Worm (Caenorhabditis elegans) whole organism, young adult: ENCODE measurements around the gene dhs-14.

Experiments used
- B0019.2 ChIP-seq: fragments of 200-800 bp; sonication (Bioruptor generic); conservative IDR thresholded peaks from 2 replicates; pipeline ENCODE4 v1.3.6; 2022; ENCODE audit warnings: missing genetic modification reagents, missing genetic modification characterization, missing compliant biosample characterization
- F33H1.4 ChIP-seq: fragments of 200-800 bp; sonication (Bioruptor generic); IDR thresholded peaks from 2 replicates; pipeline ENCODE4 v1.3.6; 2022; ENCODE audit warnings: missing genetic modification reagents, missing genetic modification characterization, missing compliant biosample characterization
- F39B2.1 ChIP-seq: fragments of 200-800 bp; sonication (Bioruptor generic); IDR thresholded peaks from 2 replicates; pipeline ENCODE4 v1.3.6; 2022; ENCODE audit warnings: missing genetic modification reagents, missing genetic modification characterization, missing compliant biosample characterization
- F52B5.7 ChIP-seq: sonication (generic microtip); optimal IDR thresholded peaks from 2 replicates; lab custom pipeline; 2016; ENCODE audit warnings: mild to moderate bottlenecking, missing genetic modification characterization, missing compliant biosample characterization
- F57C9.4 ChIP-seq: sonication (generic microtip); optimal IDR thresholded peaks from 2 replicates; lab custom pipeline; 2017; ENCODE audit warnings: mild to moderate bottlenecking, missing genetic modification characterization, missing compliant biosample characterization
- T26A5.8 ChIP-seq: sonication (generic microtip); optimal IDR thresholded peaks from 2 replicates; lab custom pipeline; 2016; ENCODE audit warnings: missing genetic modification characterization, missing compliant biosample characterization
- Y53G8AR.9 ChIP-seq: fragments of 200-800 bp; sonication (Bioruptor generic); conservative IDR thresholded peaks from 2 replicates; pipeline ENCODE4 v1.3.6; 2022; ENCODE audit warnings: missing genetic modification reagents, missing genetic modification characterization, missing compliant biosample characterization
- Y79H2A.3 ChIP-seq: fragments of 200-800 bp; sonication (Bioruptor generic); conservative IDR thresholded peaks from 2 replicates; pipeline ENCODE4 v1.3.6; 2022; ENCODE audit warnings: missing genetic modification reagents, missing genetic modification characterization, missing compliant biosample characterization
- ama-1 ChIP-seq, 3 experiments: fragments of 150-350 bp in 1 of 3; sonication (generic microtip) in 2 of 3; optimal IDR thresholded peaks; 2 replicates each; lab custom pipeline; 2014 to 2018; ENCODE audit warnings: missing biosample characterization in 2 of 3, missing genetic modification characterization in 2 of 3, missing genetic modification reagents in 2 of 3
- aptf-2 ChIP-seq: fragments of 200-800 bp; sonication (Bioruptor generic); conservative IDR thresholded peaks from 2 replicates; pipeline ENCODE4 v1.3.6; 2022; ENCODE audit warnings: missing genetic modification reagents, missing genetic modification characterization, missing compliant biosample characterization
- attf-5 ChIP-seq: fragments of 200-800 bp; sonication (Bioruptor generic); optimal IDR thresholded peaks from 2 replicates; lab custom pipeline; 2018; ENCODE audit warnings: mild to moderate bottlenecking, missing genetic modification characterization, missing compliant biosample characterization
- ccch-3 ChIP-seq: fragments of 200-800 bp; sonication (Bioruptor generic); optimal IDR thresholded peaks from 2 replicates; lab custom pipeline; 2018; ENCODE audit warnings: mild to moderate bottlenecking, missing genetic modification characterization, missing compliant biosample characterization
- cebp-2 ChIP-seq: fragments of 200-800 bp; sonication (Bioruptor generic); IDR thresholded peaks from 2 replicates; pipeline ENCODE4 v1.3.6; 2022; ENCODE audit warnings: missing genetic modification characterization, missing compliant biosample characterization
- ceh-58 ChIP-seq: fragments of 200-800 bp; sonication (Bioruptor generic); IDR thresholded peaks from 2 replicates; pipeline ENCODE4 v1.3.6; 2022; ENCODE audit warnings: missing genetic modification characterization, missing compliant biosample characterization
- ceh-79 ChIP-seq: sonication (generic microtip); optimal IDR thresholded peaks from 2 replicates; lab custom pipeline; 2017; ENCODE audit warnings: mild to moderate bottlenecking, missing genetic modification characterization, missing compliant biosample characterization
- chd-7 ChIP-seq: sonication (generic microtip); optimal IDR thresholded peaks from 2 replicates; lab custom pipeline; 2016; ENCODE audit warnings: mild to moderate bottlenecking, missing genetic modification characterization, moderate library complexity, missing compliant biosample characterization
- die-1 ChIP-seq: sonication (generic microtip); optimal IDR thresholded peaks from 2 replicates; lab custom pipeline; 2016; ENCODE audit warnings: missing genotype, mild to moderate bottlenecking, missing genetic modification characterization, missing compliant biosample characterization
- egrh-3 ChIP-seq: fragments of 200-800 bp; sonication (Bioruptor generic); IDR thresholded peaks from 2 replicates; pipeline ENCODE4 v1.3.6; 2022; ENCODE audit warnings: missing genetic modification reagents, missing genetic modification characterization, missing compliant biosample characterization
- ekl-4 ChIP-seq: fragments of 200-800 bp; sonication (Bioruptor generic); IDR thresholded peaks from 2 replicates; pipeline ENCODE4 v1.3.6; 2022; ENCODE audit warnings: missing genetic modification reagents, missing genetic modification characterization, missing compliant biosample characterization
- hmg-1.2 ChIP-seq: fragments of 200-800 bp; sonication (Bioruptor generic); IDR thresholded peaks from 2 replicates; pipeline ENCODE4 v1.3.6; 2022; ENCODE audit warnings: missing genetic modification reagents, missing genetic modification characterization, missing compliant biosample characterization
- hrde-1 ChIP-seq: sonication (generic microtip); optimal IDR thresholded peaks from 2 replicates; lab custom pipeline; 2016; ENCODE audit warnings: missing genetic modification characterization, mild to moderate bottlenecking, missing compliant biosample characterization, moderate library complexity, missing genotype, missing genetic modification reagents, borderline replicate concordance
- hsf-1 ChIP-seq: fragments of 200-800 bp; sonication (Bioruptor generic); IDR thresholded peaks from 2 replicates; pipeline ENCODE4 v1.3.6; 2022; ENCODE audit warnings: missing genetic modification reagents, missing genetic modification characterization, missing compliant biosample characterization
- let-607 ChIP-seq, 2 experiments: fragments of 200-800 bp in 1 of 2; sonication (Bioruptor generic) in 1 of 2; sonication (generic microtip) in 1 of 2; optimal IDR thresholded peaks; 2 replicates each; lab custom pipeline; 2016 to 2018; ENCODE audit warnings: mild to moderate bottlenecking in 2 of 2, missing compliant biosample characterization in 2 of 2, missing genetic modification characterization in 2 of 2, moderate library complexity in 2 of 2, missing genotype in 1 of 2
- lin-26 ChIP-seq: fragments of 200-800 bp; sonication (Bioruptor generic); IDR thresholded peaks from 2 replicates; pipeline ENCODE4 v1.3.6; 2022; ENCODE audit warnings: missing genetic modification reagents, missing genetic modification characterization, missing compliant biosample characterization
- lir-1 ChIP-seq: fragments of 200-800 bp; sonication (Bioruptor generic); conservative IDR thresholded peaks from 2 replicates; pipeline ENCODE4 v1.3.6; 2022; ENCODE audit warnings: missing genetic modification reagents, missing genetic modification characterization, missing compliant biosample characterization
- mcd-1 ChIP-seq: fragments of 200-800 bp; sonication (Bioruptor generic); IDR thresholded peaks from 2 replicates; pipeline ENCODE4 v1.3.6; 2022; ENCODE audit warnings: missing genetic modification reagents, missing genetic modification characterization, missing compliant biosample characterization
- mel-28 ChIP-seq: sonication (generic microtip); optimal IDR thresholded peaks from 2 replicates; lab custom pipeline; 2016; ENCODE audit warnings: borderline replicate concordance, mild to moderate bottlenecking, missing genetic modification characterization, missing compliant biosample characterization
- nfya-2 ChIP-seq: fragments of 200-800 bp; sonication (Bioruptor generic); IDR thresholded peaks from 2 replicates; pipeline ENCODE4 v1.3.6; 2022; ENCODE audit warnings: missing genetic modification reagents, missing genetic modification characterization, missing compliant biosample characterization
- nhr-179 ChIP-seq: sonication (generic microtip); optimal IDR thresholded peaks from 2 replicates; lab custom pipeline; 2016; ENCODE audit warnings: mild to moderate bottlenecking, missing genetic modification characterization, missing compliant biosample characterization
- rec-8 ChIP-seq, 2 experiments: sonication (generic microtip); optimal IDR thresholded peaks; 2 replicates each; lab custom pipeline; 2016; ENCODE audit warnings: mild to moderate bottlenecking in 2 of 2, missing genetic modification characterization in 2 of 2, missing genetic modification reagents in 2 of 2, missing genotype in 2 of 2, missing biosample characterization in 1 of 2, missing compliant biosample characterization in 1 of 2, moderate library complexity in 1 of 2
- rpc-1 ChIP-seq, 2 experiments: fragments of 150-350 bp in 1 of 2; sonication (generic microtip) in 1 of 2; optimal IDR thresholded peaks; 2 replicates each; lab custom pipeline; 2014 to 2018; ENCODE audit warnings: missing biosample characterization in 1 of 2, missing genetic modification characterization in 1 of 2, missing genetic modification reagents in 1 of 2, missing genotype in 1 of 2
- sea-2 ChIP-seq: fragments of 200-800 bp; sonication (Bioruptor generic); IDR thresholded peaks from 2 replicates; pipeline ENCODE4 v1.3.6; 2022; ENCODE audit warnings: missing genetic modification characterization, missing compliant biosample characterization
- snpc-1.1 ChIP-seq: sonication (generic microtip); optimal IDR thresholded peaks from 2 replicates; lab custom pipeline; 2017; ENCODE audit warnings: missing genetic modification characterization, mild to moderate bottlenecking, missing compliant biosample characterization, antibody characterized with exemption, moderate library complexity, missing genotype, missing genetic modification reagents; ENCODE audit not compliant: insufficient read depth
- somi-1 ChIP-seq: fragments of 200-800 bp; sonication (Bioruptor generic); optimal IDR thresholded peaks from 2 replicates; lab custom pipeline; 2018; ENCODE audit warnings: mild to moderate bottlenecking, missing genetic modification characterization, missing compliant biosample characterization
- zfh-2 ChIP-seq: fragments of 200-800 bp; sonication (Bioruptor generic); conservative IDR thresholded peaks from 2 replicates; pipeline ENCODE4 v1.3.6; 2022; ENCODE audit warnings: missing genetic modification reagents, missing genetic modification characterization, missing compliant biosample characterization
- zim-3 ChIP-seq: sonication (generic microtip); optimal IDR thresholded peaks from 2 replicates; lab custom pipeline; 2017; ENCODE audit warnings: mild to moderate bottlenecking, missing genetic modification characterization, moderate library complexity, missing compliant biosample characterization
- ztf-22 ChIP-seq: fragments of 200-800 bp; sonication (Bioruptor generic); optimal IDR thresholded peaks from 2 replicates; lab custom pipeline; 2018; ENCODE audit warnings: mild to moderate bottlenecking, missing genetic modification characterization, moderate library complexity, missing compliant biosample characterization
- ztf-6 ChIP-seq: fragments of 200-800 bp; sonication (Bioruptor generic); IDR thresholded peaks from 2 replicates; pipeline ENCODE4 v1.3.6; 2022; ENCODE audit warnings: missing genetic modification reagents, missing genetic modification characterization, missing compliant biosample characterization

The dhs-14 gene

ce11 chrV:2803258-2803657 is 38.3 kb upstream of the dhs-14 start:
- TF ChIP-seq zfh-2 (peak; percentile 57), somi-1 (no peak)

DNA sequence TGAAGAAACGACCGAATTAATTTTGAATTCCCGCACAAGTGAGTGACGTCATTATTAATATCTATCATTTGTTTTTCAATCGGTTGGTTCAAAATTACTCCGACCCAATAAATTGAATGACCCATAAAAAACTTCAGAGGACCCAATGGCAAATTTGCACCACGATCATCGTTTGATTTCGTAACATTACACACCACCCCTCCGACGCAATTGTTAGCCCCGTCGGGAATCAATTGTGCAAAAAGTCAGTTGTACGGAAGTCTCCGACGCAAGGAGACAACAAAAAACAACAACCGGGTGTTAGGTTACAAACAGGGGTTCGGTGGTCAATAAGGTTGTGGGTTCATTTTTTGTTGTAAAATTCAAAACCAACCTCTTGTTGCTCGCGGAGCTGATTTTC is 37.0 kb upstream of the dhs-14 start:
- TF ChIP-seq rec-8 (tag; optimal IDR thresholded peaks at IDR 0.05; lab: Kevin White, UChicago) (no peak), nfya-2 (GFP tag; lab: Robert Waterston, UW) (no peak), F52B5.7 (tag; lab: Kevin White, UChicago) (no peak), T26A5.8 (tag; lab: Kevin White, UChicago) (no peak), sea-2 (GFP tag; lab: Robert Waterston, UW) (no peak), ccch-3 (no peak), somi-1 (no peak)

- TF ChIP-seq ceh-58 (GFP tag; lab: Robert Waterston, UW) (no peak), egrh-3 (GFP tag; lab: Robert Waterston, UW) (peak; percentile 11; the same call in 1 of the 2 replicates), nfya-2 (GFP tag; lab: Robert Waterston, UW) (no peak), F39B2.1 (no peak), ztf-6 (GFP tag; lab: Robert Waterston, UW) (no peak), hmg-1.2 (no peak), zfh-2 (peak; percentile 65; the same call in 1 of the 2 replicates), Y79H2A.3 (GFP tag; lab: Robert Waterston, UW) (no peak), mcd-1 (GFP tag; lab: Robert Waterston, UW) (no peak)
- TF ChIP-seq, all 124 proteins: peak for 2
Observed at ce11 chrV:2800676-2801075, 35.7 kb upstream of the dhs-14 start.

ce11 chrV:2799172-2799869 is 34.3 kb upstream of the dhs-14 start:
- TF ChIP-seq F33H1.4 (GFP tag; lab: Robert Waterston, UW) (no peak), aptf-2 (GFP tag; lab: Robert Waterston, UW) (no peak), let-607 (tag; optimal IDR thresholded peaks at IDR 0.05; lab: Kevin White, UChicago) (no peak), zfh-2 (peak; percentile 60; the same call in 1 of the 2 replicates), hsf-1 (GFP tag; lab: Robert Waterston, UW) (peak; percentile 93), lin-26 (0 out of 2 replicates have a peak, but pooled peaks have one; percentile 24), chd-7 (no peak), rpc-1 (optimal IDR thresholded peaks at IDR 0.05; lab: Kevin White, UChicago) (peak; percentile 31), rpc-1 (tag; optimal IDR thresholded peaks at IDR 0.05; lab: Kevin White, UChicago) (no peak)

- TF ChIP-seq Y79H2A.3 (GFP tag; lab: Robert Waterston, UW) (no peak), ama-1 (optimal IDR thresholded peaks at IDR 0.05; lab: Kevin White, UChicago) (no peak), ama-1 (GFP tag; optimal IDR thresholded peaks at IDR 0.05; lab: Kevin White, UChicago) (no peak), ceh-79 (tag; lab: Kevin White, UChicago) (no peak), F57C9.4 (tag; lab: Kevin White, UChicago) (no peak), attf-5 (GFP tag; lab: Kevin White, UChicago) (no peak), B0019.2 (GFP tag; lab: Robert Waterston, UW) (no peak)
Observed at ce11 chrV:2795998-2796397, 31.0 kb upstream of the dhs-14 start, which contains the start of gene F54E2.2. Gene F54E2.2 (plus strand): TSS chrV:2796298.

DNA sequence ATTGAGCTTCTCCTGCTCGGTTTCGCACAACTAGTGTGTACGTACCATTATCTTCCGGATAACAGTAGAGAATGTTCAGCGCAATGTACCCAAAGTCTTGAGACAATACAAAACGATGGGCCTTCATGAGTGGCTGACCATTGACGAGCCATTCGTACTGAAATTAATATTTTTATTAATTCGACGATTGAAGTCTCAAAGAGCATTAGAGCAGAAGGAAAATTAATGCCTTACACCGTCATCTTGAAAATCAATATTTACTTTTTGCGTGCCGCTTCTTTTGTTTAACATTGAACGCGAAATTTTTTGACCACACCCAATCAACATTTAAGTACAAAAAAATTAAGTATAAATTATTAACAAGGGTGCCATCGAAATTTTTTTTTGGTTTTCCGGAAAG is 28.0 kb upstream of the dhs-14 start:
- TF ChIP-seq snpc-1.1: no peak
- TF ChIP-seq cebp-2 (GFP tag; lab: Robert Waterston, UW): no peak
- no peak for TF ChIP-seq sea-2 (GFP tag; lab: Robert Waterston, UW)
- TF ChIP-seq lir-1: no peak
- no peak for TF ChIP-seq Y79H2A.3 (GFP tag; lab: Robert Waterston, UW)
- TF ChIP-seq Y53G8AR.9 (GFP tag; lab: Robert Waterston, UW): no peak
- no peak for TF ChIP-seq zim-3 (tag; lab: Kevin White, UChicago)
- no peak for TF ChIP-seq die-1 (tag; lab: Kevin White, UChicago)
- no peak for TF ChIP-seq ztf-22 (GFP tag; lab: Kevin White, UChicago)
- no peak for TF ChIP-seq nhr-179 (tag; lab: Kevin White, UChicago)
- no peak for TF ChIP-seq hrde-1 (tag; lab: Kevin White, UChicago)
- TF ChIP-seq ekl-4 (GFP tag; lab: Robert Waterston, UW): no peak
- no peak for TF ChIP-seq mel-28 (tag; lab: Kevin White, UChicago)
